Worm (Caenorhabditis elegans): ENCODE data around the gene C01G12.7.

The C01G12.7 gene

ce11 chrII:14591699-14592098 is at the start of gene C01G12.7:
Gene C01G12.7 (minus strand): TSS chrII:14591893.
- no peak for TF ChIP-seq W03F9.2 (tag; optimal IDR thresholded peaks at IDR 0.05)
- TF ChIP-seq dao-5 (tag; optimal IDR thresholded peaks at IDR 0.05), result no peak
- no peak for TF ChIP-seq him-1 (tag; optimal IDR thresholded peaks at IDR 0.05)

ce11 chrII:14636737-14637136 is 45.0 kb upstream of the C01G12.7 start, which contains the start of gene sre-13:
Gene sre-13 (minus strand): TSS chrII:14636837.
- no peak for TF ChIP-seq dao-5 (tag; optimal IDR thresholded peaks at IDR 0.05)
- TF ChIP-seq him-1 (tag; optimal IDR thresholded peaks at IDR 0.05), result no peak
- no peak for TF ChIP-seq W03F9.2 (tag; optimal IDR thresholded peaks at IDR 0.05)

DNA sequence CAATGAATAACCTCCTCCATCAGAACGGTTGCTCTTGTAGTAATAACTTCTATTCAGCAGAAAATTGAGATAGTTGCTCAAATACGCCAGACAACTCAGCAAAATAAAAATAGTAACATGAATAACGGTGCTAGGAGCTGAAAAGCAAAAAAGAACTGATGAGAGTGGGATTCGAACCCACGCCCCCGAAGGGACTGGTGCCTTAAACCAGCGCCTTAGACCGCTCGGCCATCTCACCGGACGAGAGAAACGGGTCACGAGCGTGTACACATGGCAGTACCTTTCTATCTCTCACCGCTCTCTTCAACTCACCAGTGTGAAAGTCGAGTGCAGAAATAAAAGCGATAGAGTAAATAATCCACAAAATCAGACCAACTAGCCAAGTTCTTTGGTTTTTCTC is 43.5 kb upstream of the C01G12.7 start:
- TF ChIP-seq dao-5 (tag; optimal IDR thresholded peaks at IDR 0.05), result peak; percentile 66
- no peak for TF ChIP-seq W03F9.2 (tag; optimal IDR thresholded peaks at IDR 0.05)
- no peak for TF ChIP-seq him-1 (tag; optimal IDR thresholded peaks at IDR 0.05)

DNA sequence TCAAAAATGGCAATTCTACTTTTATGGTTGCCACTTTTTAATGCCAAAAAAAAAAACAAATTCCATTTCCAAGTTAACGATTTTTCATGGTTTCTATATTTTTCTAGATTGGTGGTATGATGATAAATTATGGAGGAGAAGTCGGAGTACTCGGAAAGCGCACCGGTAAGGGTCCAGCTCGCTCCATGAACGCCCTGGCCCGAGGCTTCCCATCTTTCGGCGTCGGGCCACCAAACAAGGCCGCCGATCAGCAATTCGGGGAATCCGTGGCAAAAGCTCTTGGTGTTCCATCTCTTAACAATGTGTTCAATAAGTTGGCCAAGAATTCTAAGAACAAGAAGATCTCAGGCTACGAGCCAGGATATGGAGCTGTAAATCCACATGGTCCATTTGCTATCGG is 42.3 kb upstream of the C01G12.7 start:
- no peak for TF ChIP-seq dao-5 (tag; optimal IDR thresholded peaks at IDR 0.05)
- no peak for TF ChIP-seq him-1 (tag; optimal IDR thresholded peaks at IDR 0.05)
- TF ChIP-seq W03F9.2 (tag; optimal IDR thresholded peaks at IDR 0.05), result no peak

DNA sequence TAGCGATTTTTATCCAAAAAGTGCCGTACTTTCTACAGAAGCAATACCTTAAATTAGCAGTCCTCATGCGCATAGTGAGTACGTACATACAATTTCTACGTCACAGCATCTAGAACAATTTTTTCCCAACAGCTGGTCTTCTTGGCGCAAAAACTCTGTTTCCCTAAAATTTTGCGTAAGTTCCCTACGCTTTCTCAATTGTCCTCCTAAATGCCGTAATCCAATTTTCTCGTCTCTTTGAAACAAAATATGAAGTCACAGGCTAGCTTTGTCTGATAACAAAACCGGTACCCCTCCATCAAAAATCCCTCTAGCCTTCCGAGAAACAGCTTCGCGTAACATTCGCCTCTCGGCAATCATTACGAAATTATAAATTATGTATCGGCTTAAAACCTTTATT is 41.1 kb upstream of the C01G12.7 start, which contains the start of gene C38C6.3:
Gene C38C6.3 (plus strand): TSS at position 301 of the 400 bp plus-strand sequence.
- TF ChIP-seq him-1 (tag; optimal IDR thresholded peaks at IDR 0.05) (no peak), dao-5 (tag; optimal IDR thresholded peaks at IDR 0.05) (no peak), W03F9.2 (tag; optimal IDR thresholded peaks at IDR 0.05) (no peak)

ce11 chrII:14627330-14627729 is 35.6 kb upstream of the C01G12.7 start, which contains the start of gene tag-297:
Gene tag-297 (plus strand): TSS chrII:14627630.
- TF ChIP-seq him-1 (tag; optimal IDR thresholded peaks at IDR 0.05) (no peak), W03F9.2 (tag; optimal IDR thresholded peaks at IDR 0.05) (no peak), dao-5 (tag; optimal IDR thresholded peaks at IDR 0.05) (no peak)

ce11 chrII:14626883-14627282 is 35.2 kb upstream of the C01G12.7 start:
- TF ChIP-seq dao-5 (tag; optimal IDR thresholded peaks at IDR 0.05) (no peak), him-1 (tag; optimal IDR thresholded peaks at IDR 0.05) (no peak), W03F9.2 (tag; optimal IDR thresholded peaks at IDR 0.05) (no peak)

DNA sequence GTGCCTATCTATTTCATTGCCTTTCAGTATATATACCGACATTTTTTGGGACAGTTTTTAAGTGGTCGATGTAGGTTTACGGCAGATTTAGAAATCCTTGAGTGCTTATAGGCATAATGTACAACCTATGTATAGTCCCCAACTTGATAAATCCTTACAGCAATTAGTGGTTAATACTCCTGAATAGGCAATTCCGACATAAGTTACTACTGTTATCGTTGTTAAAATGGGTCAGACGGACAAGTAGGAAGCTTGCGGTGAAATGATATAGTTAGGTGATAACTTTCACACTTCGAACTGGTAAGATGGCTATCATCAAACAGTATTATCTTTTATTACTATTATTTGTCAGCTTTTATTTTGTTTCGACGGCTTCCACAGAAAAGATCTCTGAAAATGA is 31.1 kb upstream of the C01G12.7 start, which contains the start of gene mltn-10:
Gene mltn-10 (plus strand): TSS at position 301 of the 400 bp plus-strand sequence.
- TF ChIP-seq him-1 (tag; optimal IDR thresholded peaks at IDR 0.05) (no peak), dao-5 (tag; optimal IDR thresholded peaks at IDR 0.05) (no peak), W03F9.2 (tag; optimal IDR thresholded peaks at IDR 0.05) (no peak)

DNA sequence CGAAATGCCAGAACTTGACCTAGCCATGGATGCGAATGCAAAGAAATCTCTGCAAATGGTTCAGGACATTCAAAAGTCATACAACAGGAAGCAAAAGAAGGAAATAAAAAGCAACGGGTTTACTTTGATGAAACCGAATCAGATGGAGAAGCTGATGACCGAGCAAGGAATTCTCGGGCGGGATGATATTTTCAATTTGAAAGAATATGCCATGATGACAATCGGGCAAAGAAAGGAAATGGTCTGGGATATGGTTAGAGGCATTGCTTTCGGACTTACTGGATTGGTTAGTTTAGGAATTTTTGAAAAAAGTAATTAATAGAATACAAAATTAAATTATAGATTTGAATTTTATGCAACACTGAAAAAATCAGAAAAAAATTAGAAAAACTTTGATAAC is 29.0 kb upstream of the C01G12.7 start:
- no peak for TF ChIP-seq W03F9.2 (tag; optimal IDR thresholded peaks at IDR 0.05)
- no peak for TF ChIP-seq dao-5 (tag; optimal IDR thresholded peaks at IDR 0.05)
- no peak for TF ChIP-seq him-1 (tag; optimal IDR thresholded peaks at IDR 0.05)

- TF ChIP-seq dao-5 (tag; optimal IDR thresholded peaks at IDR 0.05), result no peak
- no peak for TF ChIP-seq W03F9.2 (tag; optimal IDR thresholded peaks at IDR 0.05)
- TF ChIP-seq him-1 (tag; optimal IDR thresholded peaks at IDR 0.05), result no peak
These were observed 28.1 kb upstream of the C01G12.7 start for ce11 chrII:14619806-14620205.

DNA sequence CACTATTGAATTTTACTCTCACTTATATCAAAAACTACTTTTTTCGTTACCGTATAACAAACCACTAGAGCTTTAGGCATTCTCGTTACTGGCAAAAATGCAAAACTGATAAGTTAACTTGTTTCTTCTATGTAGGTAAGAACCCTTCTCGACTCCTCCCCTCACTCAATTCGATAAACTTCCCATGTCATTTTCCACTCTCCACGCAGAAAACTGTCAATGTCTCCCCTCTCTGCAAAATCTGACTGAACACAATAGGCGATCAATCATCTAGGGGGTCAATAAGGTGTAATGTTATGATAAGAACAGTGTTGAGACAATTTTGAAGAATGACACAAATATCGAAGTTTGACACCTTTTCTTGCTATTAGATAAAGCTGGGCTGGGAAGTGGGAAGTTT is 27.1 kb upstream of the C01G12.7 start:
- TF ChIP-seq W03F9.2 (tag; optimal IDR thresholded peaks at IDR 0.05) (no peak), him-1 (tag; optimal IDR thresholded peaks at IDR 0.05) (no peak), dao-5 (tag; optimal IDR thresholded peaks at IDR 0.05) (no peak)

- TF ChIP-seq dao-5 (tag; optimal IDR thresholded peaks at IDR 0.05), result no peak
- no peak for TF ChIP-seq him-1 (tag; optimal IDR thresholded peaks at IDR 0.05)
- TF ChIP-seq W03F9.2 (tag; optimal IDR thresholded peaks at IDR 0.05), result no peak
These were observed 26.5 kb upstream of the C01G12.7 start for ce11 chrII:14618158-14618557.

DNA sequence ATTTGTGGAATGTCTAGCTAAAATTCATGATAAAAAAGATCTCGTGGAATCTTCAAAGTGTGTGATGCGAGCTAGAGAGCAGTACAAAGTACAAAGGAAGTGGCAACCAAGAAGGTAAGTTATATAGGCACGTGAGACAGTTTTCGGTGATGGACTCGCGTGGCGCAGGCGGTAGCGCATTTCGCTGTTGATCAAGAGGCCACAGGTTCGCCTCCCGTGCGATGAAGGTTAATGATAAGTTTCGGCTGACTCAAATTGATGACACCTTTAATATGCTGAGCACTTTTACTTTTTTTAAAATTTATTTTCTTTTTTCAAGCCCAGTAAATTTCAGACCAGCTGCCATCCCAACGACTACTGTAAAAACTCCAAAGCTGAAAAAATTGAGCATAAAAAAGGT is 25.2 kb upstream of the C01G12.7 start:
- TF ChIP-seq W03F9.2 (tag; optimal IDR thresholded peaks at IDR 0.05), result no peak
- TF ChIP-seq dao-5 (tag; optimal IDR thresholded peaks at IDR 0.05), result peak; percentile 74
- TF ChIP-seq him-1 (tag; optimal IDR thresholded peaks at IDR 0.05), result no peak

ce11 chrII:14616402-14616801 is 24.7 kb upstream of the C01G12.7 start:
- no peak for TF ChIP-seq dao-5 (tag; optimal IDR thresholded peaks at IDR 0.05)
- TF ChIP-seq him-1 (tag; optimal IDR thresholded peaks at IDR 0.05), result no peak
- TF ChIP-seq W03F9.2 (tag; optimal IDR thresholded peaks at IDR 0.05), result no peak

ce11 chrII:14615735-14616134 is 24.0 kb upstream of the C01G12.7 start, which contains the start of gene mltn-9:
Gene mltn-9 (plus strand): TSS chrII:14616035.
- no peak for TF ChIP-seq dao-5 (tag; optimal IDR thresholded peaks at IDR 0.05)
- no peak for TF ChIP-seq W03F9.2 (tag; optimal IDR thresholded peaks at IDR 0.05)

All from whole organism, L4/young adult.